Worm (Caenorhabditis elegans): ENCODE results near the gene frpr-8.
"Not testable (repeated sequence)": the region's sequence is repeated elsewhere in the genome, so short reads cannot be mapped to it uniquely, and the experiment has no call there.

The frpr-8 gene

DNA sequence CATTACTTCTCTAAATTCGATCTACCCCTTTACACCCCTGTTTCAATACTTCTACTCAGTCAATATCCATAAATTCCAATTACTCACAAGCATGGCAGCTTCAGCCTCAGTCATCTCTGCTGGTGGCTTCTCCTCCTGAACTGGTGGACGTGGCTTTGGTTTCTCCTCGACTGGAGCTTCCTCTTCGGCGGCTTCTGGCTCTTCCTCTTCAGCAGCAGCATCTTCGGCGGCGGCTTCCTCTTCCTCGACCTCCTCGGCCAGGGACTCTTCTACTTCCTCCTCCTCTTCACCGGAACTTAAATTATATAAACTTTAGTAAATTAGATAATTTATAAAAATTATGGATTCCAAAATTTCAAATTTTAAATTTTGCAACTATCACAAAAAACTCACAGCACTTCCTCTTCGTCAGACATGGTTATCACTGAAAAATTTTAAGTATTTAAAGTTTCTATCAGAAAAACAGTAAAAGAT is 25.5 kb downstream of the frpr-8 start, which contains the start of gene tnt-2:
TSS of gene tnt-2 (minus strand) at position 424 of the 474 bp plus-strand sequence.
- no peak for TF ChIP-seq dao-5 (tag; optimal IDR thresholded peaks at IDR 0.05)
- TF ChIP-seq W03F9.2 (tag; optimal IDR thresholded peaks at IDR 0.05), result no peak
- TF ChIP-seq him-1 (tag; optimal IDR thresholded peaks at IDR 0.05), result no peak

ce11 chrX:8723840-8724239 is 26.2 kb downstream of the frpr-8 start:
- TF ChIP-seq W03F9.2 (tag; optimal IDR thresholded peaks at IDR 0.05) (no peak), him-1 (tag; optimal IDR thresholded peaks at IDR 0.05) (no peak), dao-5 (tag; optimal IDR thresholded peaks at IDR 0.05) (no peak)

ce11 chrX:8727306-8727705 is 29.7 kb downstream of the frpr-8 start, which contains the start of gene EGAP4.1:
Gene EGAP4.1, minus strand, starts transcription at chrX:8727406.
- no peak for TF ChIP-seq him-1 (tag; optimal IDR thresholded peaks at IDR 0.05)
- TF ChIP-seq dao-5 (tag; optimal IDR thresholded peaks at IDR 0.05), result no peak
- TF ChIP-seq W03F9.2 (tag; optimal IDR thresholded peaks at IDR 0.05), result no peak

ce11 chrX:8731822-8732221 is 34.2 kb downstream of the frpr-8 start, which contains the start of gene M02D8.6:
Gene M02D8.6, minus strand, starts transcription at chrX:8731922.
- not testable (repeated sequence) for TF ChIP-seq him-1, dao-5, W03F9.2 (tag; optimal IDR thresholded peaks at IDR 0.05)

- TF ChIP-seq dao-5 (tag; optimal IDR thresholded peaks at IDR 0.05) (no peak), W03F9.2 (tag; optimal IDR thresholded peaks at IDR 0.05) (peak; percentile 68)
Observed at ce11 chrX:8736965-8737464, 39.4 kb downstream of the frpr-8 start, which contains the start of gene M02D8.3. Gene M02D8.3, minus strand, starts transcription at chrX:8737015.

DNA sequence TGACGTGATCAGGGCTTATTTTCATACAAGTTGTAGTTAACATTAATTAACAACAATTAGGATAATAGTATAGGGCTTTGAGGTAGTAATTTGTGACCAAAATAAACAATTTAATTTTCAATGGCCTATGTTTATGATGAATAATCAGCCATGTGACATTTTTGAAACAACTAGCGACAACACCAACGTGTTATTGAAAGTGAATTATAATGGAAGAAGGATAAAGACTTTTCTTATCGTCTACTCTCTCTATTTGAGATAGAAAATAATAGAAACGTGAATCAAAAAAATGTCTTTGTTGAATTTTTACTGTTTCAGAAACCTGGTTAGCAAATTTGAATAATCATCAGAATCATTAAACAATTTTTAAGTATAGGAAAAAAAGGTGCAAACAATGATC is 40.2 kb downstream of the frpr-8 start:
- no peak for TF ChIP-seq him-1 (tag; optimal IDR thresholded peaks at IDR 0.05)
- TF ChIP-seq dao-5 (tag; optimal IDR thresholded peaks at IDR 0.05), result no peak
- TF ChIP-seq W03F9.2 (tag; optimal IDR thresholded peaks at IDR 0.05), result no peak

- TF ChIP-seq dao-5 (tag; optimal IDR thresholded peaks at IDR 0.05), result no peak
- no peak for TF ChIP-seq him-1 (tag; optimal IDR thresholded peaks at IDR 0.05)
- no peak for TF ChIP-seq W03F9.2 (tag; optimal IDR thresholded peaks at IDR 0.05)
Observed at ce11 chrX:8739373-8739772, 41.8 kb downstream of the frpr-8 start, which contains the start of gene M02D8.2. Gene M02D8.2, plus strand, starts transcription at chrX:8739673.

- TF ChIP-seq dao-5 (tag; optimal IDR thresholded peaks at IDR 0.05) (no peak), him-1 (tag; optimal IDR thresholded peaks at IDR 0.05) (no peak), W03F9.2 (tag; optimal IDR thresholded peaks at IDR 0.05) (no peak)
Observed at ce11 chrX:8741629-8742170, 44.1 kb downstream of the frpr-8 start.

- TF ChIP-seq W03F9.2 (tag; optimal IDR thresholded peaks at IDR 0.05), result no peak
- no peak for TF ChIP-seq him-1 (tag; optimal IDR thresholded peaks at IDR 0.05)
- TF ChIP-seq dao-5 (tag; optimal IDR thresholded peaks at IDR 0.05), result no peak
Observed at ce11 chrX:8742896-8743295, 45.3 kb downstream of the frpr-8 start, which contains the start of gene M02D8.7. Gene M02D8.7, minus strand, starts transcription at chrX:8742996.

- TF ChIP-seq W03F9.2 (tag; optimal IDR thresholded peaks at IDR 0.05), result no peak
- no peak for TF ChIP-seq him-1 (tag; optimal IDR thresholded peaks at IDR 0.05)
- TF ChIP-seq dao-5 (tag; optimal IDR thresholded peaks at IDR 0.05), result no peak
Observed at ce11 chrX:8744192-8744985, 46.8 kb downstream of the frpr-8 start.

ce11 chrX:8745524-8745923 is 47.9 kb downstream of the frpr-8 start:
- TF ChIP-seq him-1 (tag; optimal IDR thresholded peaks at IDR 0.05) (no peak), W03F9.2 (tag; optimal IDR thresholded peaks at IDR 0.05) (no peak), dao-5 (tag; optimal IDR thresholded peaks at IDR 0.05) (no peak)

DNA sequence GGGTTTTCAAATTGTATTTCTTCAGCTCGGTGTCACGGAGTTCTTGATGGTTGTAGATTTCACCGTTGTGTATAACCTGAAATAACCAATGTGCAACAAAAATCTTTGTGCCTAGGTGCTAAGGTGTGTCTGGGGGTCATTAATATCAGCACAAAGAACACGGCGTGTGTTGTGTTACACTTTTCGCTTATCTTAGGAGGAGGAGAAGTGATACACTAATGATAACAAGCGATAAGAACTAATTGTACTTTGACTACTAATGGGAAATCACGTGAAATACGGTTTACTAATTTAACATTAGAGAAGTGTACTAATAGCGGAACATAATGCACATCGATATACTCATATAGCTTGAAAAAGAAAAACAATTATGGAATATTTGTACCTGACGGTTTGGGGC is 52.6 kb downstream of the frpr-8 start:
- no peak for TF ChIP-seq W03F9.2 (tag; optimal IDR thresholded peaks at IDR 0.05)
- no peak for TF ChIP-seq him-1 (tag; optimal IDR thresholded peaks at IDR 0.05)
- no peak for TF ChIP-seq dao-5 (tag; optimal IDR thresholded peaks at IDR 0.05)

DNA sequence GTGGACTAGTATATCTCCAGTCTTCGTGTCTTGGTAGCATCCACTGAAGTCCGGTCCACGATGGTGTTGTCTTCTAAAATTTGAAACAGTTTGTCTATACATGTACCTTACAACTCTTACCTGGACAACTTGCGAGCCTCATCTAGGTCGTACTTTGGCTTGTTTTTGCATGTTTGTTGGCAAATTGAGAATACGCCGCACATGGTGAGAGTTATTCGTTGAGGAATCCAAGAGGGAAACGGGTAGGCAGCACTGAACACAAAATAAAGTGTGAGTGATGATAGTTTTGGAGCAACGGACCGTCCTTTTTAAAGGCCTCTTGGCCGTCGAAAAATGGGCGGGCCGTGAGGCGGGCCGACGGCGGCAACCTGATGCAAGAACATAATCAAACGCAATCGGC is 53.0 kb downstream of the frpr-8 start, which contains the start of gene asns-2:
TSS of gene asns-2 (minus strand) at position 282 of the 400 bp plus-strand sequence.
- TF ChIP-seq dao-5 (tag; optimal IDR thresholded peaks at IDR 0.05) (no peak), him-1 (tag; optimal IDR thresholded peaks at IDR 0.05) (no peak), W03F9.2 (tag; optimal IDR thresholded peaks at IDR 0.05) (no peak)
